Worm (Caenorhabditis elegans) whole organism, late embryonic: ENCODE data around the gene C50F4.10.

Source experiments
- F13H6.1 ChIP-seq: sonication (generic microtip); optimal IDR thresholded peaks from 2 replicates; lab custom pipeline; 2016; ENCODE audit warnings: missing genetic modification characterization, missing compliant biosample characterization
- ama-1 ChIP-seq: fragments of 150-350 bp; optimal IDR thresholded peaks from 2 replicates; lab custom pipeline; 2014
- ceh-9 ChIP-seq: sonication (generic microtip); optimal IDR thresholded peaks from 2 replicates; lab custom pipeline; 2016; ENCODE audit warnings: mild to moderate bottlenecking, missing genetic modification characterization, inconsistent platforms, missing compliant biosample characterization
- hlh-13 ChIP-seq: fragments of 200-800 bp; sonication (Bioruptor generic); optimal IDR thresholded peaks from 2 replicates; lab custom pipeline; 2018; ENCODE audit warnings: mild to moderate bottlenecking, missing genetic modification characterization, missing compliant biosample characterization
- pha-2 ChIP-seq: sonication (generic microtip); optimal IDR thresholded peaks from 2 replicates; lab custom pipeline; 2017; ENCODE audit warnings: mild to moderate bottlenecking, missing genetic modification characterization, missing compliant biosample characterization
- pha-4 ChIP-seq: fragments of 150-350 bp; optimal IDR thresholded peaks from 2 replicates; lab custom pipeline; 2018; ENCODE audit warnings: missing biosample characterization, missing genetic modification reagents, missing genetic modification characterization
- tbx-2 ChIP-seq: sonication (generic microtip); optimal IDR thresholded peaks from 2 replicates; lab custom pipeline; 2016; ENCODE audit warnings: missing genetic modification characterization, missing compliant biosample characterization
- unc-55 ChIP-seq: sonication (generic microtip); optimal IDR thresholded peaks from 2 replicates; lab custom pipeline; 2017; ENCODE audit warnings: missing biosample characterization, missing genetic modification reagents, missing genetic modification characterization
- unc-86 ChIP-seq: sonication (generic microtip); optimal IDR thresholded peaks from 2 replicates; lab custom pipeline; 2016; ENCODE audit warnings: missing genetic modification characterization, missing compliant biosample characterization

DNA sequence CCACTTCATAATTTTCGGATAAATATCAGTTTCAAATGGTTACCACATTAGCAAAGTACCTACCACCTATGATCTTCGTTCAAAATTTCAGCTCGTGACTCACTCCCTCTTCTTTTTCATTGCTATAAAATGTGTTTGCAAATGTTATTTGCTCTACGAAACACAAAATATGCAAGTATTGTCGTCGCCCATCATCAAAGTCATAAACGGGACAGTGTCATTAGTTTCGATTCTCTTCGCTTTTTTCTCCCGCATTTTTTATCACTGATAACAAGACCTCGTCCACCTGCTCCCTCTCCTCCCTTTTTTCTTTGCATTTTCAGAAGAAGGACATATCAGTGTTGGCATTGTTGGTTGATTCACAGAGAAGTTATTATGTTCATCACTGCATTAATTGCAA lies 4.9 kb downstream of the C50F4.10 start, which contains the start of gene C50F4.1:
- TF ChIP-seq ceh-9 (tag; lab: Kevin White, UChicago) (no peak), hlh-13 (GFP tag; lab: Kevin White, UChicago) (no peak), unc-86 (no peak), pha-4 (tag; lab: Kevin White, UChicago) (no peak), tbx-2 (tag; lab: Kevin White, UChicago) (no peak), F13H6.1 (no peak), pha-2 (tag; lab: Kevin White, UChicago) (no peak), unc-55 (GFP tag; lab: Kevin White, UChicago) (no peak), ama-1 (lab: Kevin White, UChicago) (no peak)
